Worm (Caenorhabditis elegans) whole organism, L2 larva: ENCODE results near the gene vps-16.

ENCODE experiments used
- C34F6.9 ChIP-seq: fragments of 150-350 bp; optimal IDR thresholded peaks from 2 replicates; lab custom pipeline; 2014; ENCODE audit warnings: missing biosample characterization, missing genetic modification characterization
- F13H6.1 ChIP-seq: sonication (generic microtip); optimal IDR thresholded peaks from 2 replicates; lab custom pipeline; 2016; ENCODE audit warnings: missing genetic modification characterization, missing compliant biosample characterization
- R02D3.7 ChIP-seq: fragments of 150-350 bp; optimal IDR thresholded peaks from 2 replicates; lab custom pipeline; 2014; ENCODE audit warnings: missing biosample characterization, missing genetic modification characterization
- Y55F3AM.14 ChIP-seq: fragments of 200-800 bp; sonication (Bioruptor generic); optimal IDR thresholded peaks from 2 replicates; lab custom pipeline; 2018; ENCODE audit warnings: mild to moderate bottlenecking, missing genetic modification characterization, missing compliant biosample characterization
- ZK546.5 ChIP-seq: sonication (generic microtip); optimal IDR thresholded peaks from 2 replicates; lab custom pipeline; 2017; ENCODE audit warnings: missing biosample characterization, missing genetic modification characterization
- alr-1 ChIP-seq: fragments of 150-350 bp; optimal IDR thresholded peaks from 2 replicates; lab custom pipeline; 2014; ENCODE audit warnings: missing biosample characterization, missing genetic modification characterization
- aly-2 ChIP-seq: fragments of 150-350 bp; optimal IDR thresholded peaks from 2 replicates; lab custom pipeline; 2014; ENCODE audit warnings: missing biosample characterization, missing genetic modification characterization
- ama-1 ChIP-seq: fragments of 150-350 bp; optimal IDR thresholded peaks from 2 replicates; lab custom pipeline; 2018; ENCODE audit warnings: inconsistent platforms
- blmp-1 ChIP-seq: sonication (generic microtip); optimal IDR thresholded peaks from 2 replicates; lab custom pipeline; 2017; ENCODE audit warnings: missing genetic modification characterization, mild to moderate bottlenecking, missing compliant biosample characterization, antibody characterized with exemption, moderate library complexity; ENCODE audit not compliant: insufficient read depth
- ceh-16 ChIP-seq: fragments of 150-350 bp; optimal IDR thresholded peaks from 2 replicates; lab custom pipeline; 2014; ENCODE audit warnings: missing biosample characterization, missing genetic modification characterization
- crh-2 ChIP-seq: sonication (generic microtip); optimal IDR thresholded peaks from 2 replicates; lab custom pipeline; 2017; ENCODE audit warnings: missing biosample characterization, missing genetic modification characterization
- dmd-4 ChIP-seq: sonication (generic microtip); optimal IDR thresholded peaks from 2 replicates; lab custom pipeline; 2017; ENCODE audit warnings: missing biosample characterization, missing genetic modification characterization
- egl-27 ChIP-seq: sonication (generic microtip); optimal IDR thresholded peaks from 3 replicates; lab custom pipeline; 2017; ENCODE audit warnings: missing biosample characterization, missing genetic modification reagents, missing genetic modification characterization
- elt-1 ChIP-seq: fragments of 150-350 bp; optimal IDR thresholded peaks from 2 replicates; lab custom pipeline; 2014; ENCODE audit warnings: missing biosample characterization, missing genetic modification characterization
- elt-3 ChIP-seq: sonication (generic microtip); optimal IDR thresholded peaks from 2 replicates; lab custom pipeline; 2017; ENCODE audit warnings: missing biosample characterization, missing genetic modification characterization
- gmeb-1 ChIP-seq: fragments of 150-350 bp; optimal IDR thresholded peaks from 2 replicates; lab custom pipeline; 2014; ENCODE audit warnings: missing biosample characterization, missing genetic modification characterization
- lin-11 ChIP-seq: fragments of 150-350 bp; sonication (generic microtip); optimal IDR thresholded peaks from 2 replicates; lab custom pipeline; 2014; ENCODE audit warnings: missing biosample characterization, missing genetic modification characterization, inconsistent platforms, mixed read lengths
- lin-13 ChIP-seq: fragments of 150-350 bp; optimal IDR thresholded peaks from 2 replicates; lab custom pipeline; 2014; ENCODE audit warnings: missing biosample characterization, missing genetic modification reagents, missing genetic modification characterization
- lin-39 ChIP-seq: fragments of 150-350 bp; optimal IDR thresholded peaks from 2 replicates; lab custom pipeline; 2014; ENCODE audit warnings: missing biosample characterization, missing genetic modification reagents, missing genetic modification characterization
- lsy-2 ChIP-seq, 2 experiments: fragments of 150-350 bp in 1 of 2; sonication (generic microtip) in 1 of 2; optimal IDR thresholded peaks; 2 replicates each; lab custom pipeline; 2014 to 2017; ENCODE audit warnings: missing biosample characterization in 2 of 2, missing genetic modification characterization in 2 of 2
- mab-5 ChIP-seq: fragments of 150-350 bp; optimal IDR thresholded peaks from 2 replicates; lab custom pipeline; 2014; ENCODE audit warnings: missing biosample characterization, missing genetic modification characterization
- mdl-1 ChIP-seq, 2 experiments: fragments of 150-350 bp in 1 of 2; sonication (generic microtip) in 1 of 2; optimal IDR thresholded peaks; 2 replicates each; lab custom pipeline; 2017; ENCODE audit warnings: missing biosample characterization in 2 of 2, missing genetic modification characterization in 2 of 2
- nhr-11 ChIP-seq: fragments of 150-350 bp; optimal IDR thresholded peaks from 2 replicates; lab custom pipeline; 2014; ENCODE audit warnings: missing biosample characterization, missing genetic modification characterization
- nhr-12 ChIP-seq: fragments of 150-350 bp; optimal IDR thresholded peaks from 2 replicates; lab custom pipeline; 2014; ENCODE audit warnings: missing biosample characterization, missing genetic modification characterization
- nhr-129 ChIP-seq: fragments of 150-350 bp; optimal IDR thresholded peaks from 2 replicates; lab custom pipeline; 2014; ENCODE audit warnings: missing biosample characterization, missing genetic modification characterization
- nhr-21 ChIP-seq: fragments of 150-350 bp; optimal IDR thresholded peaks from 2 replicates; lab custom pipeline; 2014; ENCODE audit warnings: missing biosample characterization, missing genetic modification characterization
- nhr-23 ChIP-seq: fragments of 150-350 bp; optimal IDR thresholded peaks from 2 replicates; lab custom pipeline; 2014; ENCODE audit warnings: missing biosample characterization, missing genetic modification reagents, missing genetic modification characterization
- nhr-237 ChIP-seq: fragments of 150-350 bp; optimal IDR thresholded peaks from 2 replicates; lab custom pipeline; 2014; ENCODE audit warnings: missing biosample characterization, missing genetic modification characterization
- nhr-25 ChIP-seq: fragments of 150-350 bp; sonication (generic microtip); optimal IDR thresholded peaks from 3 replicates; lab custom pipeline; 2014; ENCODE audit warnings: missing biosample characterization, missing genetic modification characterization
- nhr-6 ChIP-seq: fragments of 150-350 bp; optimal IDR thresholded peaks from 2 replicates; lab custom pipeline; 2014; ENCODE audit warnings: missing biosample characterization, missing genetic modification characterization
- peb-1 ChIP-seq: fragments of 150-350 bp; optimal IDR thresholded peaks from 2 replicates; lab custom pipeline; 2014; ENCODE audit warnings: missing biosample characterization, missing genetic modification characterization
- sem-4 ChIP-seq: fragments of 150-350 bp; optimal IDR thresholded peaks from 2 replicates; lab custom pipeline; 2014; ENCODE audit warnings: missing biosample characterization, missing genetic modification reagents, missing genetic modification characterization
- snpc-4 ChIP-seq: fragments of 150-350 bp; optimal IDR thresholded peaks from 2 replicates; lab custom pipeline; 2014; ENCODE audit warnings: missing biosample characterization, missing genetic modification characterization
- unc-39 ChIP-seq: fragments of 150-350 bp; optimal IDR thresholded peaks from 2 replicates; lab custom pipeline; 2014; ENCODE audit warnings: missing biosample characterization, missing genetic modification characterization
- unc-55 ChIP-seq: fragments of 150-350 bp; sonication (generic microtip); optimal IDR thresholded peaks from 3 replicates; lab custom pipeline; 2014; ENCODE audit warnings: missing biosample characterization, missing genetic modification reagents, missing genetic modification characterization
- unc-62 ChIP-seq: fragments of 150-350 bp; optimal IDR thresholded peaks from 2 replicates; lab custom pipeline; 2014; ENCODE audit warnings: missing biosample characterization, missing genetic modification reagents, missing genetic modification characterization
- zag-1 ChIP-seq: fragments of 150-350 bp; optimal IDR thresholded peaks from 2 replicates; lab custom pipeline; 2014; ENCODE audit warnings: missing biosample characterization, missing genetic modification characterization
- ztf-1 ChIP-seq: fragments of 200-800 bp; sonication (Bioruptor generic); conservative IDR thresholded peaks from 2 replicates; pipeline ENCODE4 v1.3.6; 2022; ENCODE audit warnings: missing genetic modification characterization, missing compliant biosample characterization
- ztf-11 ChIP-seq: sonication (generic microtip); optimal IDR thresholded peaks from 2 replicates; lab custom pipeline; 2017; ENCODE audit warnings: missing biosample characterization, missing genetic modification characterization
- ztf-4 ChIP-seq: fragments of 150-350 bp; optimal IDR thresholded peaks from 2 replicates; lab custom pipeline; 2014; ENCODE audit warnings: missing biosample characterization, missing genetic modification characterization

vps-16 gene

ce11 chrIII:6449854-6450253 is 16.8 kb downstream of the vps-16 start:
- TF ChIP-seq dmd-4 (no peak), nhr-6 (tag; lab: Kevin White, UChicago) (no peak), lin-39 (tag; lab: Kevin White, UChicago) (no peak), sem-4 (tag; lab: Kevin White, UChicago) (no peak), snpc-4 (tag; lab: Kevin White, UChicago) (no peak), ceh-16 (tag; lab: Kevin White, UChicago) (no peak), gmeb-1 (tag; lab: Kevin White, UChicago) (no peak), unc-39 (no peak), crh-2 (no peak), aly-2 (tag; lab: Kevin White, UChicago) (no peak), peb-1 (no peak), nhr-11 (no peak), nhr-12 (tag; lab: Kevin White, UChicago) (no peak), nhr-237 (no peak), ZK546.5 (tag; lab: Kevin White, UChicago) (no peak), ztf-11 (tag; lab: Kevin White, UChicago) (no peak)

- TF ChIP-seq R02D3.7 (tag; lab: Kevin White, UChicago) (no peak), elt-3 (tag; lab: Kevin White, UChicago) (no peak), unc-55 (GFP tag; lab: Kevin White, UChicago) (no peak), nhr-6 (tag; lab: Kevin White, UChicago) (no peak), nhr-11 (no peak), crh-2 (no peak)
- TF ChIP-seq, all 48 proteins: peak for 0
Observed at ce11 chrIII:6450596-6450995, 17.6 kb downstream of the vps-16 start, which contains the start of gene T26A5.6. T26A5.6 (minus strand) TSS chrIII:6450696.

- TF ChIP-seq alr-1 (tag; lab: Kevin White, UChicago) = no peak
- no peak for TF ChIP-seq ztf-4
- TF ChIP-seq zag-1 (tag; lab: Kevin White, UChicago) = no peak
- TF ChIP-seq unc-55 (GFP tag; lab: Kevin White, UChicago) = no peak
- TF ChIP-seq dmd-4 = no peak
- no peak for TF ChIP-seq mdl-1 (tag; optimal IDR thresholded peaks at IDR 0.05; lab: Kevin White, UChicago)
- TF ChIP-seq lin-39 (tag; lab: Kevin White, UChicago) = no peak
- no peak for TF ChIP-seq ceh-16 (tag; lab: Kevin White, UChicago)
- no peak for TF ChIP-seq Y55F3AM.14 (GFP tag; lab: Kevin White, UChicago)
- no peak for TF ChIP-seq lsy-2 (tag; optimal IDR thresholded peaks at IDR 0.05; lab: Kevin White, UChicago)
- no peak for TF ChIP-seq nhr-25 (tag; lab: Kevin White, UChicago)
- TF ChIP-seq sem-4 (tag; lab: Kevin White, UChicago) = no peak
- no peak for TF ChIP-seq mab-5
- TF ChIP-seq ztf-11 (tag; lab: Kevin White, UChicago) = no peak
- TF ChIP-seq ZK546.5 (tag; lab: Kevin White, UChicago) = no peak
- TF ChIP-seq nhr-6 (tag; lab: Kevin White, UChicago) = no peak
- no peak for TF ChIP-seq gmeb-1 (tag; lab: Kevin White, UChicago)
Observed at ce11 chrIII:6452278-6452677, 19.2 kb downstream of the vps-16 start, which contains the start of gene set-1. set-1 (minus strand) TSS chrIII:6452378.

- TF ChIP-seq lsy-2 (tag; optimal IDR thresholded peaks at IDR 0.05; lab: Kevin White, UChicago) (peak in 1 of 2 experiments; percentile 15), unc-55 (GFP tag; lab: Kevin White, UChicago) (peak; percentile 40), nhr-129 (tag; lab: Kevin White, UChicago) (peak; percentile 25), elt-1 (no peak), C34F6.9 (tag; lab: Kevin White, UChicago) (peak; percentile 38)
Observed at ce11 chrIII:6452683-6453082, 19.6 kb downstream of the vps-16 start.

ce11 chrIII:6453665-6454064 is 20.6 kb downstream of the vps-16 start:
- TF ChIP-seq lin-13 (GFP tag; lab: Kevin White, UChicago) (peak; percentile 88), crh-2 (peak; percentile 82), nhr-129 (tag; lab: Kevin White, UChicago) (peak; percentile 94), unc-62 (GFP tag; lab: Kevin White, UChicago) (no peak), ZK546.5 (tag; lab: Kevin White, UChicago) (no peak), mdl-1 (tag; optimal IDR thresholded peaks at IDR 0.05; lab: Kevin White, UChicago) (peak; percentile 20 to 55), aly-2 (tag; lab: Kevin White, UChicago) (peak; percentile 17), nhr-6 (tag; lab: Kevin White, UChicago) (peak; percentile 71), C34F6.9 (tag; lab: Kevin White, UChicago) (peak; percentile 85), ama-1 (lab: Kevin White, UChicago) (no peak), elt-1 (no peak), dmd-4 (no peak), ztf-1 (GFP tag; lab: Robert Waterston, UW) (no peak), ztf-11 (tag; lab: Kevin White, UChicago) (no peak), nhr-21 (peak; percentile 62), alr-1 (tag; lab: Kevin White, UChicago) (no peak), lin-11 (tag; lab: Kevin White, UChicago) (peak; percentile 67), ceh-16 (tag; lab: Kevin White, UChicago) (peak; percentile 4), mab-5 (peak; percentile 33), nhr-23 (tag; lab: Kevin White, UChicago) (no peak), gmeb-1 (tag; lab: Kevin White, UChicago) (peak; percentile 77), nhr-12 (tag; lab: Kevin White, UChicago) (no peak), blmp-1 (tag; lab: Kevin White, UChicago) (peak; percentile 89), F13H6.1 (peak; percentile 84), unc-55 (GFP tag; lab: Kevin White, UChicago) (peak; percentile 95), R02D3.7 (tag; lab: Kevin White, UChicago) (no peak), egl-27 (tag; lab: Kevin White, UChicago) (peak; percentile 65), zag-1 (tag; lab: Kevin White, UChicago) (peak; percentile 66), nhr-11 (no peak), lin-39 (tag; lab: Kevin White, UChicago) (no peak), peb-1 (no peak), nhr-25 (tag; lab: Kevin White, UChicago) (peak; percentile 78), Y55F3AM.14 (GFP tag; lab: Kevin White, UChicago) (peak; percentile 37), elt-3 (tag; lab: Kevin White, UChicago) (no peak)
